Worm (Caenorhabditis elegans): ENCODE data around the gene hpo-26.

Gene hpo-26

DNA sequence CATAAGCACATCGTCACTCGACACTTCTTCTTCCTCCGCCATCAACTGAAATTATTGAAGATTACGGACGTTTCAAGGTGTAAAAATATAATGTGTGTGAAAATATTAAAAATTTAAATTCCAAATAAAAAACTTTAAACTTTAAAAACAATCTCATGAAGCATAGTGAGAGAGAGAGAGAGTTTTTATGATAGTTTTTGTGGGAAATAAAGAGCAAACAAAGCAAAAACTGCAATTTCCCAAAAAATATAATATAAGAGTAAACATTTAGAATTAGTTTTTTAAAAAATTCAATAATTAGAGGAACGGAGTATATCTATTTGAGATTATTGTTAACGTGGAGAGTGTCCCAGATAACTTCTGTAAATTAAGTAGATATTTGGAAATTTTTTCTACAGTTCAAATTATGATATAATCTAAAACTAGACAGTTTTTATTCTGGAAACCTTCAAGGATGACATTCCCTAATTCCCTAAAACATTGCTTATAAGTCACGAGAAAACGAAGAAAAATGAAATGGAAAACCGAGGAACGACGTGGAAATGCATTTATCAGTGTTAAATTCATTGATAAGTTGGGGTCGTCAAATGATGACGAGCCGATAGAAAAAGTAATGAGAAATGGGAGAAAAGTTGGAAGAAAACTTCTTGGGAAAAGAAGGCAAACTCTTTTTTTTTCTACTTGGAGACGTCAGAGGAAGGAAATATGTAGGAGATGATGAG, 13.8 kb upstream of the hpo-26 start, which contains the start of gene dre-1:
dre-1 (minus strand) TSS at position 51 of the 722 bp plus-strand sequence.
- TF ChIP-seq unc-62 (GFP tag; optimal IDR thresholded peaks at IDR 0.05) = no peak

ce11 chrV:6544999-6545398, 12.1 kb upstream of the hpo-26 start:
- TF ChIP-seq unc-62 (GFP tag; optimal IDR thresholded peaks at IDR 0.05) = no peak

- TF ChIP-seq unc-62 (GFP tag; optimal IDR thresholded peaks at IDR 0.05) = no peak
These were observed 9.0 kb upstream of the hpo-26 start for ce11 chrV:6541875-6542274.

ce11 chrV:6538323-6538722, 5.5 kb upstream of the hpo-26 start:
- no peak for TF ChIP-seq unc-62 (GFP tag; optimal IDR thresholded peaks at IDR 0.05)

DNA sequence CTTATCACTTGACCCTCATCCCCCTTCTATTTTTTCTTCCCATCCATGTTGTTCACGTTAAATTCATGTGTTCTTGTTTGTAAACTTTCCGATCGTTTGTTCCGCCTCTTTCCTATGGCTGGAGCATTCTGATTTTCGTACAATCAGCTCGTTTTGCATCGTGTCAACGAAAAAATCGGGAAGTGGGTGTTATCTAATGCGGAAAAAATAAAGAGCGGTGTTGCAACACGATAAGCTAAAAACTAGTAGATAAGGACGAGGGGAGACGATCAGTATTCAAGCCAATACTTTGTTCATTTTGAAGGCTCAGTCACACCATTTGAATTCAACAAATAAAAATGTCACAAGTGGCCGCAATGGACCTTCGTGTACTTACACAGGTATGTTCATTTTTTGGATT, 8.1 kb downstream of the hpo-26 start, which contains the start of gene acs-1:
acs-1 (plus strand) TSS at position 233 of the 400 bp plus-strand sequence.
- TF ChIP-seq unc-62 (GFP tag; optimal IDR thresholded peaks at IDR 0.05) = no peak

DNA sequence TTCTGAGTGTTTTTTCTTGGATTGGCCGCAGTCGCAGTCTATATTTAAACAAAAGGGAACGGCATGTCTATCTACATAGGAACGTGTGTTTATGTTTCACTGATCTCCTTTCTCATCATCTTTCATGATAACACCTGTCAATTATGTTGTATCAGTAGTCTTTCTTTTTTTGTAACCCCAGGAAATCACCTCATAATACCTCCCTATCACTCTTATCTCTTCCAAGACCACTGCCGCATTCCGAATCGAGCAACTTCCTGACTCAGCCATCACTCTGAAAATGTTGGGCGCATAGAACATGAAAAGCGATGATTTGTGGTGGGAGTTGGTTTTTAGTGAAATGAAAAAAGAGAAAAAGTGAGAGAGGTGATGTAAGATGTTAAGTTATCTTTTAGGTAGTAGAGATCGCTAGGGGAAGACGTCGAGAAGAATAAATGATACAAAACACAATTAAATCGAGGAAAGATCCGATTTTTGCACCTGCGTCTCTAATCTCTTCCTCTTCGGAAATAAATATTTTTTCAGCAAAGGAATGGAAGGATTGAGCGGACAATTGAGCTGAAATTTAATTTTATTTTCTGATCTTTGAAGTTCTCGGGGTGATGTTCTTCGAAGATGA, 9.9 kb downstream of the hpo-26 start:
- no peak for TF ChIP-seq unc-62 (GFP tag; optimal IDR thresholded peaks at IDR 0.05)

- TF ChIP-seq unc-62 (GFP tag; optimal IDR thresholded peaks at IDR 0.05) = no peak
These were observed 12.3 kb downstream of the hpo-26 start, which contains the start of the genes F46E10.2 and F46E10.18 for ce11 chrV:6520385-6521080. Gene F46E10.2, plus strand, starts transcription at chrV:6520435. Gene F46E10.18, plus strand, starts transcription at chrV:6521030.

ce11 chrV:6518225-6518396, 14.7 kb downstream of the hpo-26 start, which contains the start of gene F46E10.3:
Gene F46E10.3, plus strand, starts transcription at chrV:6518297.
- no peak for TF ChIP-seq unc-62 (GFP tag; optimal IDR thresholded peaks at IDR 0.05)

- no peak for TF ChIP-seq unc-62 (GFP tag; optimal IDR thresholded peaks at IDR 0.05)
These were observed 15.3 kb downstream of the hpo-26 start for ce11 chrV:6517305-6518224.

DNA sequence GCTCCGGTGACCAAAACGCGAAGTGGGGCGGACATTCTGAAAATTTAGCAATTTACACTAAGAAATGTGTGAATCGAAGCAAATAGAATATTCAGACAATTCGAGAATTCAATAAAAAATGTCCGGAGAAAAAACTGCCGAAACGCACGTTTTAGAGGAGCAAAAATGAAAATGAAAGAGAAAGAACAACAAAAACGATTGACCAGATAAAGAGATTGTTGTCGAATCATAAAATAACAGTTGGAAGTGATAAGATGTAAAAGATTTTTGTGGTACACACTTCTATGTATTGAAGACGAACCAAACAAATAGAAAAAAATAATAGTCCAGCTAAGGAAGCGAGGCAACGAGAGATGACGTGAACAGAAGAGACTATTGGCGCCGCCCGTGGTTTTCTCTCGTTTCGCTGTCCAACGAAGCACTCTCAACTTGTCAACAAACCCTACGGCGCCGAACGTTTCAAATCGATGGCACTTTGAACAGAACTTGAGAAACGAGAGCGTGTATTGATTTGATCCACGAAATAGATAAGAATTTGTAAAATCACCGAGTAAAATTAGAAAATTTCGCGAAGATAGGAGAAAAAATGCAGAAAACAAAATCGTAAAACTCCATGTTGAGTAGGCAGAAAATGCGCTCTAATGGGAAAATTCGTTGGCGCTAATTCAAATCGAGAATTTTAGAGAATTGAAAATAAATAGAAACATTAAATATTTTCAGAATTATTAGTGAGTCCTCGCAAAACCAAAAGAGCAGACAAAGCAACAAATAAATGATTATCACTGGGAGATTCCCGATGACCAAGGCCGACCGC, 16.2 kb downstream of the hpo-26 start, which contains the start of gene mdh-1:
mdh-1 (minus strand) TSS at position 36 of the 814 bp plus-strand sequence.
- no peak for TF ChIP-seq unc-62 (GFP tag; optimal IDR thresholded peaks at IDR 0.05)

ce11 chrV:6515344-6515743, 17.5 kb downstream of the hpo-26 start:
- no peak for TF ChIP-seq unc-62 (GFP tag; optimal IDR thresholded peaks at IDR 0.05)

- no peak for TF ChIP-seq unc-62 (GFP tag; optimal IDR thresholded peaks at IDR 0.05)
These were observed 18.0 kb downstream of the hpo-26 start, which contains the start of gene dpy-11 for ce11 chrV:6514887-6515324. Gene dpy-11, minus strand, starts transcription at chrV:6515240.

DNA sequence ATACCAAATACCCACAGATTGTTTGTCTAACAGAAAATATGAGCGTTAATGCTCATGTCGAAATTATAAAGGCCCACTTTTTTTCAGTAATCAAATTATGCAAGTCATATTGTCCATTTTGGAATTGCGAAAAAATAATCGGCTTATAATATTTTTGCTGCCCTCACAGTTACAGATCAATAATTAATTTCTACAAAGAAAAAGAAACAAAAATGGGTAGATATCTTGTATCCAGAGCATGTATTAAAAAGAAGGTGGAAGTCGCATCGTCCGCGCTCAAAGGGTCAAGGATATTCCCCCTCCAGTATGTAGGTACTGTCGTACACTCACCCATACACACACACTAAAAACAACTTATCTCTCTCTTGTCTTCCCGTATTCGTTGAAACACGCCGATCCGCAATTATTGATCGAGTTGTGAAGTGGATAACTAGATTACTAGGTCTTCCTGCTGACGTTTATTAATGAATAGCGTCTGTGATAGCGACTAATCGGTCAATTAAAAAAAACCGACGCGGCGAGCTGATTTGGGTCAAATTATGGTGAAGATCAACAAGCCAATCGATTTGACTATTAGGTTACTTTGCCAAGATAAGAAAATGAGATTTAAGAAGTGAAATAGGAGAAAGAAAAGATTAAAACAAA, 19.0 kb downstream of the hpo-26 start:
- no peak for TF ChIP-seq unc-62 (GFP tag; optimal IDR thresholded peaks at IDR 0.05)

DNA sequence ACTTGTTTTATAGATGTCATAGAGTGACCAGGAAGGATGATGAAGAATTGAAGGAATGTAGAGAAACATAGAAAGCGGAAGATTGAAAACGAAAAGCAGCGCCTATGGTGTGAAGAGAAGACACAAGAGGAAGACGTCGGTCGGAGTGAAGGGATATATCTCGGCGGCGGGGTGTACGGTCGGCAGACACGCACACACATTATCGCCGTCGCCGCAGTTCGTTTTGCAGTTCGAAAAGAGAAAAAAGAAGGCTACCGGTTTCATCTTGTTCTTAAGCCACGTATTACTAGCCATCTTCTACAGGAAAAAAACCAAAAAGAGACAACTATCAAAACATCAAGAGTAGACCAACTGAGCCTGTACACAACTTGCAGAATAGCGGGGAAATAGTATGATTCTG, 19.5 kb downstream of the hpo-26 start:
- TF ChIP-seq unc-62 (GFP tag; optimal IDR thresholded peaks at IDR 0.05) = no peak
